Fruit fly (Drosophila melanogaster) whole organism, adult: ENCODE measurements around the gene SPE.

ENCODE experiments used
- CG12768 ChIP-seq: fragments of 200-800 bp; sonication (Bioruptor generic); optimal IDR thresholded peaks from 2 replicates; lab custom pipeline; 2017; ENCODE audit warnings: missing biosample characterization, missing genetic modification characterization, mild to moderate bottlenecking, moderate library complexity, missing genetic modification reagents
- CG33017 ChIP-seq: fragments of 200-800 bp; sonication (Bioruptor generic); optimal IDR thresholded peaks from 2 replicates; lab custom pipeline; 2018; ENCODE audit warnings: missing biosample characterization, mild to moderate bottlenecking, missing genetic modification characterization, moderate library complexity
- CG5204 ChIP-seq: fragments of 200-800 bp; sonication (Bioruptor generic); optimal IDR thresholded peaks from 2 replicates; lab custom pipeline; 2016; ENCODE audit warnings: missing biosample characterization, missing genetic modification characterization
- CG7101 ChIP-seq: fragments of 200-800 bp; sonication (Bioruptor generic); optimal IDR thresholded peaks from 2 replicates; lab custom pipeline; 2018; ENCODE audit warnings: missing biosample characterization, mild to moderate bottlenecking, missing genetic modification characterization, moderate library complexity
- Clk ChIP-seq: fragments of 200-800 bp; sonication (Bioruptor generic); optimal IDR thresholded peaks from 2 replicates; lab custom pipeline; 2017; ENCODE audit warnings: missing biosample characterization, missing genetic modification characterization
- Crg-1 ChIP-seq: fragments of 200-800 bp; sonication (Bioruptor generic); optimal IDR thresholded peaks from 2 replicates; lab custom pipeline; 2016; ENCODE audit warnings: missing biosample characterization, missing genetic modification characterization
- Mnt ChIP-seq: fragments of 200-800 bp; sonication (Bioruptor generic); optimal IDR thresholded peaks from 2 replicates; lab custom pipeline; 2016; ENCODE audit warnings: missing biosample characterization, mild to moderate bottlenecking, missing genetic modification characterization
- bab1 ChIP-seq: fragments of 200-800 bp; sonication (Bioruptor generic); optimal IDR thresholded peaks from 3 replicates; lab custom pipeline; 2019; ENCODE audit warnings: missing biosample characterization, mild to moderate bottlenecking, missing genetic modification characterization, moderate library complexity
- cic ChIP-seq: fragments of 200-800 bp; sonication (Bioruptor generic); optimal IDR thresholded peaks from 2 replicates; lab custom pipeline; 2017; ENCODE audit warnings: missing biosample characterization, mild to moderate bottlenecking, missing genetic modification characterization, moderate library complexity
- ovo ChIP-seq: fragments of 200-800 bp; sonication (Bioruptor generic); optimal IDR thresholded peaks from 2 replicates; lab custom pipeline; 2016; ENCODE audit warnings: missing biosample characterization, missing genetic modification characterization
- pad ChIP-seq: fragments of 200-800 bp; sonication (Bioruptor generic); optimal IDR thresholded peaks from 3 replicates; lab custom pipeline; 2017; ENCODE audit warnings: missing biosample characterization, missing genetic modification characterization, mild to moderate bottlenecking, moderate library complexity, missing genetic modification reagents
- toe ChIP-seq: fragments of 200-800 bp; sonication (Bioruptor generic); optimal IDR thresholded peaks from 2 replicates; lab custom pipeline; 2016; ENCODE audit warnings: missing biosample characterization, missing genetic modification characterization

DNA sequence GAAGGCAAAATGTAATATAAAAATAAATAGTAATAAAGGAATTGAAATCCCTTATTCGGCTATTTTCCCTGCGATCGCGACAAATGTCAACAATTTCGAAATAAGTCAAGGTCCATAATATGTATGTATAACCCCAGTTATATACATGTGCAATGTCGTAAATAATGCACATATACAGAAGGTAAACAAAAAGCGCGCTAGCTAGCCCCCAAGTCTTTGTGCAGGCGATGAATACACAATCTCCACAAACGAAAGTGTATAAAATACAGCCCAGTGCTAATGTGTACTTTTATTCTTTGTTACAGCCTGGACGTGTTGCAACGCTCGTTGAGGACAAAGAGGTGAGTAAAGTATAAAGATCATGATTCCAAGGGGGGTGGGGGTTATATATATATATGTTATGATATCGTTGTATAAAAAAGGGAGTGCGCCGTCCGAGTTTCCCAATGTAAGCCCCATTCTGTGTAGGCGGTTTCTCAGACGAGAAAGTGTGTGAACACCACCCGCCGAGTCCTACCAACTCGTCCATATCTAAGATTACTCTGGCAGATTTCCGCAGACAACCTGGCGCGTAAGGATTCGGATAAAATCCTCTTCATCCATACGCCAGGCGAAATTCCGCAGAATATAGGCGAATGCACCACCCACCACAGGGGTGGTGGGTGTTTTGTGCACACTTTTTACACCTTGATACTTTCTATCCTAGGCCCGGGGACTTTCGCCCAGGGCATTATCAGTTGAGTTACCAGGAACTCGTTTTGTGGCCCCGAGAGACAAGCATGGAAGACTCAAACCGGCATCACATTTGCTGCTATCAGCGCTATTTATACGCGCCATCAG lies 43.8 kb downstream of the SPE start:
- TF ChIP-seq Crg-1 (GFP tag; lab: Kevin White, UChicago) (no peak), Clk (no peak), ovo (GFP tag; lab: Kevin White, UChicago) (no peak), CG12768 (GFP tag; lab: Kevin White, UChicago) (peak; percentile 87), CG5204 (GFP tag; lab: Kevin White, UChicago) (no peak), cic (peak; percentile 82), toe (GFP tag; lab: Kevin White, UChicago) (no peak), CG33017 (tag; lab: Kevin White, UChicago) (peak; percentile 36), bab1 (peak; percentile 33), Mnt (GFP tag; lab: Kevin White, UChicago) (peak; percentile 5), CG7101 (no peak), pad (peak; percentile 12)
